Worm (Caenorhabditis elegans) whole organism, L4 larva: Measurements from ENCODE around the gene imph-1.

ENCODE experiments used
- D1046.2 ChIP-seq: fragments of 200-800 bp; sonication (Bioruptor generic); IDR thresholded peaks from 2 replicates; pipeline ENCODE4 v1.3.6; 2022; ENCODE audit warnings: missing genetic modification characterization, missing compliant biosample characterization
- F37D6.2 ChIP-seq: sonication (generic microtip); optimal IDR thresholded peaks from 2 replicates; lab custom pipeline; 2016; ENCODE audit warnings: mild to moderate bottlenecking, missing genetic modification characterization, missing compliant biosample characterization
- F44E2.7 ChIP-seq: fragments of 200-800 bp; sonication (Bioruptor generic); IDR thresholded peaks from 2 replicates; pipeline ENCODE4 v2.1.2; 2022; ENCODE audit warnings: missing genetic modification characterization, missing compliant biosample characterization
- T20F7.1 ChIP-seq: fragments of 200-800 bp; sonication (Bioruptor generic); optimal IDR thresholded peaks from 2 replicates; lab custom pipeline; 2018; ENCODE audit warnings: mild to moderate bottlenecking, missing genetic modification characterization, missing compliant biosample characterization
- T26A8.4 ChIP-seq: fragments of 200-800 bp; sonication (Bioruptor generic); IDR thresholded peaks from 2 replicates; pipeline ENCODE4 v1.3.6; 2022; ENCODE audit warnings: missing genetic modification characterization, missing compliant biosample characterization
- Y5F2A.4 ChIP-seq: fragments of 200-800 bp; sonication (Bioruptor generic); optimal IDR thresholded peaks from 2 replicates; lab custom pipeline; 2018; ENCODE audit warnings: mild to moderate bottlenecking, missing genetic modification characterization, missing compliant biosample characterization
- ZK546.5 ChIP-seq, 2 experiments: sonication (generic microtip); optimal IDR thresholded peaks; 2 replicates each; lab custom pipeline; 2017; ENCODE audit warnings: missing biosample characterization in 2 of 2, missing genetic modification characterization in 2 of 2
- aha-1 ChIP-seq: fragments of 150-350 bp; peaks from one replicate; lab custom pipeline; 2014; ENCODE audit warnings: missing biosample characterization, missing genetic modification characterization
- aly-2 ChIP-seq: sonication (generic microtip); optimal IDR thresholded peaks from 2 replicates; lab custom pipeline; 2018; ENCODE audit warnings: missing biosample characterization, missing genetic modification characterization
- ama-1 ChIP-seq: fragments of 150-350 bp; optimal IDR thresholded peaks from 2 replicates; lab custom pipeline; 2014; ENCODE audit warnings: inconsistent platforms, mixed read lengths
- ceh-32 ChIP-seq: sonication (generic microtip); optimal IDR thresholded peaks from 2 replicates; lab custom pipeline; 2016; ENCODE audit warnings: mild to moderate bottlenecking, missing genetic modification characterization, missing compliant biosample characterization; ENCODE audit not compliant: poor library complexity
- daf-19 ChIP-seq: fragments of 200-800 bp; sonication (Bioruptor generic); conservative IDR thresholded peaks from 2 replicates; pipeline ENCODE4 v1.3.6; 2022; ENCODE audit warnings: missing genetic modification characterization, missing compliant biosample characterization
- daf-8 ChIP-seq: fragments of 200-800 bp; sonication (Bioruptor generic); IDR thresholded peaks from 2 replicates; pipeline ENCODE4 v1.3.6; 2022; ENCODE audit warnings: missing genetic modification characterization, missing compliant biosample characterization
- dmd-6 ChIP-seq: fragments of 200-800 bp; sonication (Bioruptor generic); IDR thresholded peaks from 2 replicates; pipeline ENCODE4 v1.3.6; 2022; ENCODE audit warnings: missing genetic modification reagents, missing genetic modification characterization, missing compliant biosample characterization
- dve-1 ChIP-seq: sonication (generic microtip); optimal IDR thresholded peaks from 2 replicates; lab custom pipeline; 2017; ENCODE audit warnings: antibody characterized with exemption, mild to moderate bottlenecking, missing genetic modification characterization, missing compliant biosample characterization; ENCODE audit not compliant: insufficient read depth
- egl-27 ChIP-seq: sonication (generic microtip); optimal IDR thresholded peaks from 3 replicates; lab custom pipeline; 2017; ENCODE audit warnings: missing biosample characterization, missing genetic modification reagents, missing genetic modification characterization
- fkh-10 ChIP-seq: fragments of 150-350 bp; optimal IDR thresholded peaks from 2 replicates; lab custom pipeline; 2014; ENCODE audit warnings: missing biosample characterization, missing genetic modification reagents, missing genetic modification characterization
- hif-1 ChIP-seq, 2 experiments: sonication (generic microtip); optimal IDR thresholded peaks; 2 replicates each; lab custom pipeline; 2016 to 2017; ENCODE audit warnings: missing compliant biosample characterization in 2 of 2, missing genetic modification characterization in 2 of 2, missing genetic modification reagents in 2 of 2, missing genotype in 2 of 2, mild to moderate bottlenecking in 1 of 2
- hlh-11 ChIP-seq: fragments of 200-800 bp; sonication (Bioruptor generic); optimal IDR thresholded peaks from 2 replicates; lab custom pipeline; 2018; ENCODE audit warnings: mild to moderate bottlenecking, missing genetic modification characterization, missing compliant biosample characterization
- hlh-30 ChIP-seq: sonication (generic microtip); optimal IDR thresholded peaks from 2 replicates; lab custom pipeline; 2017; ENCODE audit warnings: antibody characterized with exemption, mild to moderate bottlenecking, missing genetic modification characterization, missing compliant biosample characterization; ENCODE audit not compliant: insufficient read depth
- hmg-1.1 ChIP-seq: fragments of 200-800 bp; sonication (Bioruptor generic); IDR thresholded peaks from 2 replicates; pipeline ENCODE4 v1.3.6; 2022; ENCODE audit warnings: missing genetic modification reagents, missing genetic modification characterization, missing compliant biosample characterization
- lim-7 ChIP-seq: fragments of 200-800 bp; sonication (Bioruptor generic); IDR thresholded peaks from 2 replicates; pipeline ENCODE4 v1.3.6; 2022; ENCODE audit warnings: missing genetic modification characterization, missing compliant biosample characterization
- lin-13 ChIP-seq: fragments of 150-350 bp; optimal IDR thresholded peaks from 2 replicates; lab custom pipeline; 2014; ENCODE audit warnings: missing biosample characterization, missing genetic modification reagents, missing genetic modification characterization
- lin-29 ChIP-seq: fragments of 200-800 bp; sonication (Bioruptor generic); IDR thresholded peaks from 2 replicates; pipeline ENCODE4 v1.3.6; 2022; ENCODE audit warnings: missing genetic modification reagents, missing genetic modification characterization, missing compliant biosample characterization
- lsy-2 ChIP-seq, 2 experiments: fragments of 150-350 bp in 1 of 2; sonication (generic microtip) in 1 of 2; optimal IDR thresholded peaks; 2 replicates each; lab custom pipeline; 2014 to 2017; ENCODE audit warnings: missing biosample characterization in 2 of 2, missing genetic modification characterization in 2 of 2
- madf-5 ChIP-seq, 2 experiments: fragments of 200-800 bp; sonication (Bioruptor generic); IDR thresholded peaks; 2 replicates each; pipeline ENCODE4 v1.3.6; 2022; ENCODE audit warnings: missing compliant biosample characterization in 2 of 2, missing genetic modification characterization in 2 of 2
- madf-9 ChIP-seq: fragments of 200-800 bp; sonication (Bioruptor generic); conservative IDR thresholded peaks from 2 replicates; pipeline ENCODE4 v1.3.6; 2022; ENCODE audit warnings: missing genetic modification reagents, missing genetic modification characterization, missing compliant biosample characterization
- mdl-1 ChIP-seq, 2 experiments: fragments of 150-350 bp in 1 of 2; sonication (generic microtip) in 1 of 2; optimal IDR thresholded peaks; 2 replicates each; lab custom pipeline; 2014 to 2017; ENCODE audit warnings: missing biosample characterization in 2 of 2, missing genetic modification characterization in 2 of 2
- mep-1 ChIP-seq: fragments of 150-350 bp; sonication (generic microtip); optimal IDR thresholded peaks from 3 replicates; lab custom pipeline; 2014; ENCODE audit warnings: missing biosample characterization, missing genetic modification characterization
- mes-2 ChIP-seq: sonication (generic microtip); optimal IDR thresholded peaks from 2 replicates; lab custom pipeline; 2016; ENCODE audit warnings: missing genotype, mild to moderate bottlenecking, missing genetic modification characterization, missing compliant biosample characterization; ENCODE audit not compliant: poor library complexity, severe bottlenecking
- mxl-3 ChIP-seq: fragments of 200-800 bp; sonication (Bioruptor generic); optimal IDR thresholded peaks from 2 replicates; lab custom pipeline; 2018; ENCODE audit warnings: mild to moderate bottlenecking, missing genetic modification characterization, missing compliant biosample characterization
- nhr-11 ChIP-seq: fragments of 150-350 bp; optimal IDR thresholded peaks from 2 replicates; lab custom pipeline; 2014; ENCODE audit warnings: missing biosample characterization, missing genetic modification characterization
- nhr-28 ChIP-seq: fragments of 150-350 bp; optimal IDR thresholded peaks from 2 replicates; lab custom pipeline; 2014; ENCODE audit warnings: missing biosample characterization, missing genetic modification characterization
- nhr-41 ChIP-seq: fragments of 200-800 bp; sonication (Bioruptor generic); IDR thresholded peaks from 2 replicates; pipeline ENCODE4 v1.3.6; 2022; ENCODE audit warnings: missing genetic modification reagents, missing genetic modification characterization, missing compliant biosample characterization
- nhr-48 ChIP-seq: sonication (generic microtip); optimal IDR thresholded peaks from 2 replicates; lab custom pipeline; 2016; ENCODE audit warnings: mild to moderate bottlenecking, missing genetic modification characterization, missing compliant biosample characterization
- nhr-6 ChIP-seq: fragments of 150-350 bp; optimal IDR thresholded peaks from 2 replicates; lab custom pipeline; 2014; ENCODE audit warnings: missing biosample characterization, missing genetic modification characterization
- pha-4 ChIP-seq, 2 experiments: fragments of 150-350 bp in 1 of 2; fragments of 200-800 bp in 1 of 2; sonication (Bioruptor generic) in 1 of 2; IDR thresholded peaks in 1 of 2; optimal IDR thresholded peaks in 1 of 2; 2 replicates each; pipeline versions ENCODE4 v1.3.6 to Lab custom; 2014 to 2022; ENCODE audit warnings: missing genetic modification characterization in 2 of 2, missing genetic modification reagents in 2 of 2, missing biosample characterization in 1 of 2, missing compliant biosample characterization in 1 of 2
- rbr-2 ChIP-seq: sonication (generic microtip); optimal IDR thresholded peaks from 2 replicates; lab custom pipeline; 2016; ENCODE audit warnings: missing genotype, missing genetic modification characterization, missing compliant biosample characterization
- sdz-12 ChIP-seq: fragments of 200-800 bp; sonication (Bioruptor generic); optimal IDR thresholded peaks from 2 replicates; lab custom pipeline; 2018; ENCODE audit warnings: mild to moderate bottlenecking, missing genetic modification characterization, missing compliant biosample characterization
- spr-1 ChIP-seq: sonication (generic microtip); optimal IDR thresholded peaks from 2 replicates; lab custom pipeline; 2016; ENCODE audit warnings: mild to moderate bottlenecking, missing genetic modification characterization, missing compliant biosample characterization
- tag-97 ChIP-seq: fragments of 200-800 bp; sonication (Bioruptor generic); IDR thresholded peaks from 2 replicates; pipeline ENCODE4 v1.3.6; 2022; ENCODE audit warnings: missing genetic modification characterization, missing compliant biosample characterization
- unc-130 ChIP-seq: sonication (generic microtip); optimal IDR thresholded peaks from 2 replicates; lab custom pipeline; 2016; ENCODE audit warnings: missing genetic modification reagents, missing genetic modification characterization, missing compliant biosample characterization
- vab-7 ChIP-seq: fragments of 200-800 bp; sonication (Bioruptor generic); IDR thresholded peaks from 2 replicates; pipeline ENCODE4 v1.3.6; 2022; ENCODE audit warnings: missing genetic modification reagents, missing genetic modification characterization, missing compliant biosample characterization

Gene imph-1

ce11 chrIII:4553316-4553715 lies at the start of gene imph-1:
imph-1 (plus strand) TSS chrIII:4553616.
- TF ChIP-seq Y5F2A.4 (GFP tag; lab: Kevin White, UChicago) (no peak), vab-7 (GFP tag; lab: Robert Waterston, UW) (no peak), lin-13 (no peak), T20F7.1 (GFP tag; lab: Kevin White, UChicago) (no peak), unc-130 (GFP tag; lab: Kevin White, UChicago) (no peak), madf-9 (GFP tag; lab: Robert Waterston, UW) (no peak), lin-29 (GFP tag; lab: Robert Waterston, UW) (no peak), madf-5 (GFP tag; IDR thresholded peaks at IDR 0.05; lab: Robert Waterston, UW) (no peak), daf-8 (GFP tag; lab: Robert Waterston, UW) (no peak), spr-1 (tag; lab: Kevin White, UChicago) (no peak), mdl-1 (tag; optimal IDR thresholded peaks at IDR 0.05; lab: Kevin White, UChicago) (no peak), daf-19 (GFP tag; lab: Robert Waterston, UW) (no peak), sdz-12 (GFP tag; lab: Kevin White, UChicago) (no peak), aly-2 (tag; lab: Kevin White, UChicago) (no peak), ceh-32 (tag; lab: Kevin White, UChicago) (no peak), F44E2.7 (GFP tag; lab: Robert Waterston, UW) (no peak)

- TF ChIP-seq lsy-2 (tag; optimal IDR thresholded peaks at IDR 0.05; lab: Kevin White, UChicago) (peak in 1 of 2 experiments; percentile 67), nhr-48 (peak; percentile 21), tag-97 (no peak), hif-1 (tag; optimal IDR thresholded peaks at IDR 0.05; lab: Kevin White, UChicago) (peak in 1 of 2 experiments; percentile 28), mxl-3 (peak; percentile 3), nhr-28 (peak; percentile 51), T26A8.4 (GFP tag; lab: Robert Waterston, UW) (no peak), mep-1 (tag; lab: Kevin White, UChicago) (peak; percentile 68), ZK546.5 (tag; optimal IDR thresholded peaks at IDR 0.05; lab: Kevin White, UChicago) (no peak), hmg-1.1 (GFP tag; lab: Robert Waterston, UW) (peak; percentile 47), D1046.2 (GFP tag; lab: Robert Waterston, UW) (no peak), hlh-30 (tag; lab: Kevin White, UChicago) (peak; percentile 60), lin-13 (no peak), dmd-6 (GFP tag; lab: Robert Waterston, UW) (peak; percentile 55), nhr-6 (tag; lab: Kevin White, UChicago) (peak; percentile 27), mdl-1 (tag; optimal IDR thresholded peaks at IDR 0.05; lab: Kevin White, UChicago) (peak in 1 of 2 experiments; percentile 71), dve-1 (tag; lab: Kevin White, UChicago) (peak; percentile 27), lim-7 (GFP tag; lab: Robert Waterston, UW) (no peak), rbr-2 (tag; lab: Kevin White, UChicago) (peak; percentile 46), ama-1 (lab: Kevin White, UChicago) (peak; percentile 78), nhr-11 (peak; percentile 49), aha-1 (tag; lab: Kevin White, UChicago) (peak; percentile 96), hlh-11 (tag; lab: Kevin White, UChicago) (peak; percentile 51), pha-4 (GFP tag; IDR thresholded peaks at IDR 0.05; lab: Robert Waterston, UW) (peak; percentile 10; the same call in 1 of the 2 replicates), pha-4 (tag; optimal IDR thresholded peaks at IDR 0.05; lab: Kevin White, UChicago) (no peak), F37D6.2 (tag; lab: Kevin White, UChicago) (peak; percentile 6), egl-27 (tag; lab: Kevin White, UChicago) (no peak), mes-2 (tag; lab: Kevin White, UChicago) (peak; percentile 32), nhr-41 (GFP tag; lab: Robert Waterston, UW) (no peak), fkh-10 (GFP tag; lab: Kevin White, UChicago) (peak; percentile 44)
Observed at ce11 chrIII:4504358-4504757, 49.1 kb upstream of the imph-1 start.
